Fruit fly (Drosophila melanogaster) whole organism, embryonic: ENCODE measurements around the gene Mf.
A peak's percentile ranks its signal among the peaks of the same experiment; 100 is the strongest.

Experiments used
- Ada2b ChIP-seq: fragments of 200-800 bp; sonication (Bioruptor generic); IDR thresholded peaks from 2 replicates; pipeline ENCODE4 v1.3.6; 2022; ENCODE audit warnings: missing biosample characterization, missing genetic modification characterization
- Bdp1 ChIP-seq: fragments of 200-800 bp; sonication (Bioruptor generic); optimal IDR thresholded peaks from 3 replicates; lab custom pipeline; 2016; ENCODE audit warnings: missing biosample characterization, missing genetic modification characterization
- C15 ChIP-seq: fragments of 200-800 bp; sonication (Bioruptor generic); IDR thresholded peaks from 3 replicates; pipeline ENCODE4 v1.3.6; 2022; ENCODE audit warnings: missing biosample characterization, missing genetic modification characterization
- CG10267 ChIP-seq: fragments of 200-800 bp; sonication (Bioruptor generic); optimal IDR thresholded peaks from 2 replicates; lab custom pipeline; 2018; ENCODE audit warnings: missing biosample characterization, mild to moderate bottlenecking, missing genetic modification characterization, moderate library complexity
- CG10274 ChIP-seq: fragments of 200-800 bp; sonication (Bioruptor generic); optimal IDR thresholded peaks from 3 replicates; lab custom pipeline; 2017; ENCODE audit warnings: missing biosample characterization, mild to moderate bottlenecking, missing genetic modification characterization
- CG10366 ChIP-seq: fragments of 200-800 bp; sonication (Bioruptor generic); IDR thresholded peaks from 2 replicates; pipeline ENCODE4 v1.3.6; 2022; ENCODE audit warnings: missing biosample characterization, missing genetic modification characterization
- CG11696 ChIP-seq: fragments of 200-800 bp; sonication (Bioruptor generic); IDR thresholded peaks from 2 replicates; pipeline ENCODE4 v1.3.6; 2022; ENCODE audit warnings: missing biosample characterization, missing genetic modification characterization
- CG12104 ChIP-seq: fragments of 200-800 bp; sonication (Bioruptor generic); optimal IDR thresholded peaks from 3 replicates; lab custom pipeline; 2016; ENCODE audit warnings: missing biosample characterization, missing genetic modification characterization
- CG12659 ChIP-seq: fragments of 200-800 bp; sonication (Bioruptor generic); optimal IDR thresholded peaks from 3 replicates; lab custom pipeline; 2017; ENCODE audit warnings: mild to moderate bottlenecking, missing biosample characterization, missing genetic modification reagents, missing genetic modification characterization
- CG14965 ChIP-seq: fragments of 200-800 bp; sonication (Bioruptor generic); optimal IDR thresholded peaks from 2 replicates; lab custom pipeline; 2016; ENCODE audit warnings: missing biosample characterization, missing genetic modification characterization, borderline replicate concordance
- CG15479 ChIP-seq: fragments of 200-800 bp; sonication (Bioruptor generic); optimal IDR thresholded peaks from 3 replicates; lab custom pipeline; 2019; ENCODE audit warnings: missing biosample characterization, mild to moderate bottlenecking, missing genetic modification characterization, moderate library complexity
- CG15514 ChIP-seq: fragments of 200-800 bp; sonication (Bioruptor generic); optimal IDR thresholded peaks from 3 replicates; lab custom pipeline; 2017; ENCODE audit warnings: missing biosample characterization, missing genetic modification characterization, mild to moderate bottlenecking, moderate library complexity, missing genetic modification reagents
- CG17359 ChIP-seq: fragments of 200-800 bp; sonication (Bioruptor generic); optimal IDR thresholded peaks from 3 replicates; lab custom pipeline; 2018; ENCODE audit warnings: missing biosample characterization, mild to moderate bottlenecking, missing genetic modification characterization, moderate library complexity
- CG17802 ChIP-seq: fragments of 200-800 bp; sonication (Bioruptor generic); optimal IDR thresholded peaks from 2 replicates; lab custom pipeline; 2018; ENCODE audit warnings: missing biosample characterization, mild to moderate bottlenecking, missing genetic modification characterization, moderate library complexity
- CG18476 ChIP-seq: fragments of 200-800 bp; sonication (Bioruptor generic); optimal IDR thresholded peaks from 2 replicates; lab custom pipeline; 2016; ENCODE audit warnings: missing biosample characterization, mild to moderate bottlenecking, missing genetic modification characterization
- CG2875 ChIP-seq: fragments of 200-800 bp; sonication (Bioruptor generic); optimal IDR thresholded peaks from 2 replicates; lab custom pipeline; 2017; ENCODE audit warnings: missing biosample characterization, mild to moderate bottlenecking, missing genetic modification characterization, missing genetic modification reagents
- CG42726 ChIP-seq: fragments of 200-800 bp; sonication (Bioruptor generic); IDR thresholded peaks from 2 replicates; pipeline ENCODE4 v1.3.6; 2022; ENCODE audit warnings: missing biosample characterization, missing genetic modification characterization; ENCODE audit not compliant: partially characterized antibody
- CG4328 ChIP-seq: fragments of 200-800 bp; sonication (Bioruptor generic); optimal IDR thresholded peaks from 3 replicates; lab custom pipeline; 2017; ENCODE audit warnings: missing biosample characterization, missing genetic modification reagents, missing genetic modification characterization
- CG7372 ChIP-seq: fragments of 200-800 bp; sonication (Bioruptor generic); IDR thresholded peaks from 2 replicates; pipeline ENCODE4 v1.3.6; 2022; ENCODE audit warnings: missing biosample characterization, missing genetic modification characterization
- CG7745 ChIP-seq: fragments of 200-800 bp; sonication (Bioruptor generic); optimal IDR thresholded peaks from 2 replicates; lab custom pipeline; 2018; ENCODE audit warnings: missing biosample characterization, mild to moderate bottlenecking, missing genetic modification characterization, moderate library complexity
- CG7928 ChIP-seq: fragments of 200-800 bp; sonication (Bioruptor generic); optimal IDR thresholded peaks from 2 replicates; lab custom pipeline; 2017; ENCODE audit warnings: missing biosample characterization, mild to moderate bottlenecking, missing genetic modification characterization
- CG9215 ChIP-seq: fragments of 200-800 bp; sonication (Bioruptor generic); IDR thresholded peaks from 2 replicates; pipeline ENCODE4 v1.3.6; 2022; ENCODE audit warnings: missing biosample characterization, missing genetic modification characterization
- CG9817 ChIP-seq: fragments of 200-800 bp; sonication (Bioruptor generic); optimal IDR thresholded peaks from 2 replicates; lab custom pipeline; 2018; ENCODE audit warnings: missing biosample characterization, mild to moderate bottlenecking, missing genetic modification characterization, moderate library complexity
- Chrac-16 ChIP-seq: fragments of 200-800 bp; sonication (Bioruptor generic); optimal IDR thresholded peaks from 3 replicates; lab custom pipeline; 2016; ENCODE audit warnings: missing biosample characterization, missing genetic modification characterization
- CoRest ChIP-seq: fragments of 200-800 bp; sonication (Bioruptor generic); optimal IDR thresholded peaks from 3 replicates; lab custom pipeline; 2018; ENCODE audit warnings: missing biosample characterization, mild to moderate bottlenecking, missing genetic modification characterization, moderate library complexity
- Dp ChIP-seq: fragments of 200-800 bp; sonication (Bioruptor generic); optimal IDR thresholded peaks from 2 replicates; lab custom pipeline; 2018; ENCODE audit warnings: missing biosample characterization, mild to moderate bottlenecking, missing genetic modification characterization, moderate library complexity
- H15 ChIP-seq: fragments of 200-800 bp; sonication (Bioruptor generic); IDR thresholded peaks from 3 replicates; pipeline ENCODE4 v1.3.6; 2022; ENCODE audit warnings: missing biosample characterization, missing genetic modification characterization
- NfI ChIP-seq: fragments of 200-800 bp; sonication (Bioruptor generic); optimal IDR thresholded peaks from 3 replicates; lab custom pipeline; 2018; ENCODE audit warnings: missing biosample characterization, mild to moderate bottlenecking, missing genetic modification characterization, moderate library complexity
- Sox102F ChIP-seq: fragments of 200-800 bp; sonication (Bioruptor generic); optimal IDR thresholded peaks from 2 replicates; lab custom pipeline; 2018; ENCODE audit warnings: missing biosample characterization, mild to moderate bottlenecking, missing genetic modification characterization, moderate library complexity
- Vsx1 ChIP-seq: fragments of 200-800 bp; sonication (Bioruptor generic); optimal IDR thresholded peaks from 2 replicates; lab custom pipeline; 2017; ENCODE audit warnings: missing biosample characterization, mild to moderate bottlenecking, missing genetic modification characterization, missing genetic modification reagents
- YL-1 ChIP-seq: fragments of 200-800 bp; sonication (Bioruptor generic); optimal IDR thresholded peaks from 3 replicates; lab custom pipeline; 2017; ENCODE audit warnings: missing biosample characterization, mild to moderate bottlenecking, missing genetic modification characterization
- bowl ChIP-seq: fragments of 200-800 bp; sonication (Bioruptor generic); IDR thresholded peaks from 2 replicates; pipeline ENCODE4 v1.3.6; 2022; ENCODE audit warnings: missing biosample characterization, missing genetic modification characterization
- dimm ChIP-seq: fragments of 200-800 bp; sonication (Bioruptor generic); IDR thresholded peaks from 2 replicates; pipeline ENCODE4 v1.3.6; 2022; ENCODE audit warnings: missing biosample characterization, missing genetic modification characterization
- esg ChIP-seq: fragments of 200-800 bp; sonication (Bioruptor generic); conservative IDR thresholded peaks from 2 replicates; pipeline ENCODE4 v1.3.6; 2022; ENCODE audit warnings: missing biosample characterization, missing genetic modification characterization
- exex ChIP-seq: fragments of 200-800 bp; sonication (Bioruptor generic); optimal IDR thresholded peaks from 4 replicates; lab custom pipeline; 2018; ENCODE audit warnings: missing biosample characterization, mild to moderate bottlenecking, missing genetic modification characterization, moderate library complexity
- gfzf ChIP-seq: fragments of 200-800 bp; sonication (Bioruptor generic); optimal IDR thresholded peaks from 2 replicates; lab custom pipeline; 2016; ENCODE audit warnings: missing biosample characterization, mild to moderate bottlenecking, missing genetic modification characterization, moderate library complexity
- ham ChIP-seq: fragments of 200-800 bp; sonication (Bioruptor generic); IDR thresholded peaks from 2 replicates; pipeline ENCODE4 v1.3.6; 2022; ENCODE audit warnings: missing biosample characterization, missing genetic modification characterization
- hbn ChIP-seq: fragments of 200-800 bp; sonication (Bioruptor generic); IDR thresholded peaks from 2 replicates; pipeline ENCODE4 v1.3.6; 2022; ENCODE audit warnings: missing biosample characterization, missing genetic modification characterization; ENCODE audit not compliant: partially characterized antibody
- jing ChIP-seq: fragments of 200-800 bp; sonication (Bioruptor generic); optimal IDR thresholded peaks from 2 replicates; lab custom pipeline; 2018; ENCODE audit warnings: missing biosample characterization, mild to moderate bottlenecking, missing genetic modification characterization
- kah ChIP-seq: fragments of 200-800 bp; sonication (Bioruptor generic); optimal IDR thresholded peaks from 2 replicates; lab custom pipeline; 2018; ENCODE audit warnings: missing biosample characterization, mild to moderate bottlenecking, missing genetic modification characterization
- knrl ChIP-seq: fragments of 200-800 bp; sonication (Bioruptor generic); IDR thresholded peaks from 3 replicates; pipeline ENCODE4 v1.3.6; 2022; ENCODE audit warnings: missing biosample characterization, missing genetic modification characterization; ENCODE audit not compliant: partially characterized antibody
- mam ChIP-seq: fragments of 200-800 bp; sonication (Bioruptor generic); optimal IDR thresholded peaks from 3 replicates; lab custom pipeline; 2016; ENCODE audit warnings: missing biosample characterization, missing genetic modification characterization
- otp ChIP-seq: fragments of 200-800 bp; sonication (Bioruptor generic); IDR thresholded peaks from 3 replicates; pipeline ENCODE4, ENCODE4 v1.3.6; 2022; ENCODE audit warnings: missing biosample characterization, missing genetic modification characterization
- pnt ChIP-seq: fragments of 200-800 bp; sonication (Bioruptor generic); optimal IDR thresholded peaks from 3 replicates; lab custom pipeline; 2016; ENCODE audit warnings: missing biosample characterization, missing genetic modification characterization
- rib ChIP-seq: fragments of 200-800 bp; sonication (Bioruptor generic); IDR thresholded peaks from 2 replicates; pipeline ENCODE4 v1.3.6; 2022; ENCODE audit warnings: missing biosample characterization, missing genetic modification characterization
- slou ChIP-seq: fragments of 200-800 bp; sonication (Bioruptor generic); optimal IDR thresholded peaks from 3 replicates; lab custom pipeline; 2016; ENCODE audit warnings: missing biosample characterization, missing genetic modification characterization
- slp2 ChIP-seq: fragments of 200-800 bp; sonication (Bioruptor generic); optimal IDR thresholded peaks from 2 replicates; lab custom pipeline; 2016; ENCODE audit warnings: missing biosample characterization, missing genetic modification characterization
- sna ChIP-seq: fragments of 200-800 bp; sonication (Bioruptor generic); IDR thresholded peaks from 2 replicates; pipeline ENCODE4 v1.3.6; 2022; ENCODE audit warnings: missing biosample characterization, missing genetic modification characterization; ENCODE audit not compliant: partially characterized antibody
- sob ChIP-seq: fragments of 200-800 bp; sonication (Bioruptor generic); IDR thresholded peaks from 2 replicates; pipeline ENCODE4 v1.3.6; 2022; ENCODE audit warnings: missing biosample characterization, missing genetic modification characterization
- zfh1 ChIP-seq: fragments of 200-800 bp; sonication (Bioruptor generic); IDR thresholded peaks from 3 replicates; pipeline ENCODE4 v1.3.6; 2022; ENCODE audit warnings: missing biosample characterization, missing genetic modification characterization
- zfh2 ChIP-seq: fragments of 200-800 bp; sonication (Bioruptor generic); optimal IDR thresholded peaks from 2 replicates; lab custom pipeline; 2016; ENCODE audit warnings: missing biosample characterization, missing genetic modification characterization

Gene Mf

dm6 chr3R:15222973-15223372, 41.7 kb upstream of the Mf start, which contains the start of gene Polr2G (continued):
- TF ChIP-seq CG15514 (no peak), gfzf (GFP tag; lab: Kevin White, UChicago) (peak; percentile 63), C15 (GFP tag; lab: Robert Waterston, UW) (no peak), Bdp1 (GFP tag; lab: Kevin White, UChicago) (no peak), pnt (no peak), zfh2 (GFP tag; lab: Kevin White, UChicago) (no peak), jing (GFP tag; lab: Kevin White, UChicago) (no peak), ham (GFP tag; lab: Robert Waterston, UW) (no peak), mam (GFP tag; lab: Kevin White, UChicago) (no peak), otp (GFP tag; lab: Robert Waterston, UW) (no peak), bowl (GFP tag; lab: Robert Waterston, UW) (no peak), zfh1 (no peak), sna (GFP tag; lab: Robert Waterston, UW) (no peak), sob (GFP tag; lab: Robert Waterston, UW) (no peak), hbn (GFP tag; lab: Robert Waterston, UW) (no peak), CG7928 (GFP tag; lab: Kevin White, UChicago) (no peak), CG7745 (no peak), CG2875 (no peak), CG10366 (no peak), slp2 (GFP tag; lab: Kevin White, UChicago) (no peak), CG11696 (no peak), Ada2b (no peak), CG14965 (no peak), CG15479 (GFP tag; lab: Kevin White, UChicago) (no peak), CG12659 (GFP tag; lab: Kevin White, UChicago) (no peak), CG4328 (no peak), Dp (peak; percentile 67), CG17359 (no peak), rib (no peak), knrl (GFP tag; lab: Robert Waterston, UW) (no peak), kah (GFP tag; lab: Kevin White, UChicago) (no peak), Chrac-16 (GFP tag; lab: Kevin White, UChicago) (no peak)

- TF ChIP-seq NfI (peak; percentile 38), CG42726 (GFP tag; lab: Robert Waterston, UW) (no peak), slou (GFP tag; lab: Kevin White, UChicago) (peak; percentile 69), dimm (no peak), CoRest (peak; percentile 67), Vsx1 (peak; percentile 96), CG9817 (tag; lab: Kevin White, UChicago) (peak; percentile 71), CG9215 (GFP tag; lab: Robert Waterston, UW) (peak; percentile 90), CG17802 (tag; lab: Kevin White, UChicago) (peak; percentile 42), CG7372 (GFP tag; lab: Robert Waterston, UW) (peak; percentile 92), CG10274 (GFP tag; lab: Kevin White, UChicago) (peak; percentile 41), esg (GFP tag; lab: Robert Waterston, UW) (peak; percentile 20; the same call in 1 of the 2 replicates), H15 (GFP tag; lab: Robert Waterston, UW) (peak; percentile 91), CG10366 (peak; percentile 24; the same call in 1 of the 2 replicates), CG10267 (peak; percentile 80), Sox102F (GFP tag; lab: Kevin White, UChicago) (no peak), CG18476 (GFP tag; lab: Kevin White, UChicago) (peak; percentile 86), CG12104 (peak; percentile 66), YL-1 (GFP tag; lab: Kevin White, UChicago) (peak; percentile 43), exex (tag; lab: Kevin White, UChicago) (peak; percentile 68)
Measured at dm6 chr3R:15218824-15219576, 37.7 kb upstream of the Mf start, which contains the start of the genes SIDL and CG12241. Gene SIDL (minus strand): TSS chr3R:15218874. Gene CG12241 (plus strand): TSS chr3R:15219256.
